Worm (Caenorhabditis elegans) whole organism, midembryonic: Measurements from ENCODE around the gene rpl-29.

Source experiments
- T22C8.4 ChIP-seq: fragments of 200-800 bp; sonication (Bioruptor generic); IDR thresholded peaks from 2 replicates; pipeline ENCODE4 v1.3.6; 2022; ENCODE audit warnings: missing genetic modification characterization, missing compliant biosample characterization
- cog-1 ChIP-seq: sonication (generic microtip); optimal IDR thresholded peaks from 2 replicates; lab custom pipeline; 2016; ENCODE audit warnings: missing genetic modification characterization, missing compliant biosample characterization
- flt-1 ChIP-seq: fragments of 200-800 bp; sonication (Bioruptor generic); IDR thresholded peaks from 2 replicates; pipeline ENCODE4 v1.3.6; 2022; ENCODE audit warnings: missing genetic modification characterization, missing compliant biosample characterization
- klf-2 ChIP-seq: fragments of 200-800 bp; sonication (Bioruptor generic); conservative IDR thresholded peaks from 2 replicates; pipeline ENCODE4 v1.3.6; 2022; ENCODE audit warnings: missing genetic modification reagents, missing genetic modification characterization, missing compliant biosample characterization
- med-1 ChIP-seq: sonication (generic microtip); optimal IDR thresholded peaks from 2 replicates; lab custom pipeline; 2017; ENCODE audit warnings: missing genetic modification characterization, mild to moderate bottlenecking, missing compliant biosample characterization, antibody characterized with exemption, missing genetic modification reagents; ENCODE audit not compliant: insufficient read depth
- ref-1 ChIP-seq: fragments of 200-800 bp; sonication (Bioruptor generic); conservative IDR thresholded peaks from 2 replicates; pipeline ENCODE4 v1.3.6; 2022; ENCODE audit warnings: missing genetic modification reagents, missing genetic modification characterization, missing compliant biosample characterization
- tab-1 ChIP-seq: fragments of 200-800 bp; sonication (Bioruptor generic); IDR thresholded peaks from 2 replicates; pipeline ENCODE4 v1.3.6; 2022; ENCODE audit warnings: missing genetic modification characterization, missing compliant biosample characterization
- ztf-23 ChIP-seq: fragments of 200-800 bp; sonication (Bioruptor generic); IDR thresholded peaks from 2 replicates; pipeline ENCODE4 v1.3.6; 2022; ENCODE audit warnings: missing genetic modification reagents, missing genetic modification characterization, missing compliant biosample characterization
- ztf-29 ChIP-seq: fragments of 200-800 bp; sonication (Bioruptor generic); IDR thresholded peaks from 2 replicates; pipeline ENCODE4 v1.3.6; 2022; ENCODE audit warnings: missing genetic modification reagents, missing genetic modification characterization, missing compliant biosample characterization

Gene rpl-29

DNA sequence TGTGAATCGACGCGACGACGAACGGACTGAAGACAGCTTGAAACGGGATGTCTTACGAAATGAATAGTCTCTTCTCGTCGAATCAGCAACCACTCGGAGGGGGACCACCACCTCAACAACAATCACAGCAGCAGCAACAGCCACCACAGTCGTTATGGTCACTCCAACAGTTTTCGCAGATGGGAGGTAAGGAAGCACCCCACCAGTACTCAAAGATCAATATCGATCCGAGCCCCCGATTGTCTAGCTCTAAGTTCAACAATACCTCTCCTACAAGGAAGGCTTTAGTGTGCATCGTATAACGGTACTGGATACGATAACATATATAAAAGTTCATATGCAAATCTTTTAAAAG lies 6.1 kb downstream of the rpl-29 start:
- TF ChIP-seq cog-1 (tag; lab: Kevin White, UChicago) (no peak), ztf-23 (GFP tag; lab: Robert Waterston, UW) (no peak), med-1 (no peak), T22C8.4 (GFP tag; lab: Robert Waterston, UW) (no peak), flt-1 (GFP tag; lab: Robert Waterston, UW) (no peak), ztf-29 (GFP tag; lab: Robert Waterston, UW) (no peak), klf-2 (GFP tag; lab: Robert Waterston, UW) (no peak)

DNA sequence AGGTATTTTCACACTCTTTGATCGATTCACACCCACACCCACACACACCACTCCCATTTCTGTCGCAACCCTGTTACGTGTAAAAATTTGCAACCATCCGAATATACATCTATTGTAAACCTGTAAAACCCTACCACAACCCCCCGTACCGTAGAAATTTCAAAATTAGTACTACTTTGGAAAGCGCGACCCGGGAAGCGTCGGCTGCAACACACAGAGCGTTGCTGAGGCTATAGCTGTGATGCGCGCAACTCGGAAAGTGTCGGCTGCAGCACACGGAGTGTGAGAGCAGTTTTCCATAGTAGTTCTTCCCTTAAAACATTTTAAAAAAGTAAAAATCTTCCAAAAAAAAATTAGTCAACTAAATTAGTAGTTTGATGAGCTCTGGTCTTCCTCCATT lies 11.1 kb downstream of the rpl-29 start:
- 0 out of 2 replicates have a peak, but pooled peaks have one; percentile 10 for TF ChIP-seq ztf-23 (GFP tag; lab: Robert Waterston, UW)
- no peak for TF ChIP-seq T22C8.4 (GFP tag; lab: Robert Waterston, UW)
- TF ChIP-seq med-1: no peak
- no peak for TF ChIP-seq tab-1 (GFP tag; lab: Robert Waterston, UW)
- no peak for TF ChIP-seq flt-1 (GFP tag; lab: Robert Waterston, UW)
- no peak for TF ChIP-seq klf-2 (GFP tag; lab: Robert Waterston, UW)
- 0 out of 2 replicates have a peak, but pooled peaks have one; percentile 17 for TF ChIP-seq ref-1 (GFP tag; lab: Robert Waterston, UW)
- TF ChIP-seq cog-1 (tag; lab: Kevin White, UChicago): no peak

DNA sequence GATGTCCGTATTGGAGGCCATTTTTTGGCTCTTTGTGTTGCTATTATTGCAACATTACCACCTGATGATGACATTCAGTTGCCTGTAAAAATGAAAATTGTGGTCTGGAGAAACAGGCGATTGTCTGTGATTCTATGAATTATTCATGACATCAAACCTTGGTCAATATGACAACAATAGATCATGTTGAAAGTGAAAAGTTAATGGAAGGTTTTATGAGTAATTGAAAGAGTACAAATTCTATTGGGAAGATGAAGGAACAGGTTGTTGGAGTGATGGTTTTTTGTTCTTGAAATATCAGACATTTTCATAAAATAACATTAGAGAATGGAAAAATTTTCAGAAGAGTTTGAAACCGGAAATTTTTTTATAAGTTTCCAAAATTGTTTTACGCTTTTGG lies 20.7 kb downstream of the rpl-29 start, which contains the start of gene Y37A1A.3:
Gene Y37A1A.3, minus strand, starts transcription at position 101 of the 400 bp plus-strand sequence.
- no peak for TF ChIP-seq ztf-29 (GFP tag; lab: Robert Waterston, UW)
- TF ChIP-seq ztf-23 (GFP tag; lab: Robert Waterston, UW): no peak
- no peak for TF ChIP-seq T22C8.4 (GFP tag; lab: Robert Waterston, UW)
- TF ChIP-seq flt-1 (GFP tag; lab: Robert Waterston, UW): no peak
- TF ChIP-seq tab-1 (GFP tag; lab: Robert Waterston, UW): no peak
- TF ChIP-seq cog-1 (tag; lab: Kevin White, UChicago): no peak
- no peak for TF ChIP-seq med-1
- TF ChIP-seq klf-2 (GFP tag; lab: Robert Waterston, UW): no peak
- no peak for TF ChIP-seq ref-1 (GFP tag; lab: Robert Waterston, UW)

DNA sequence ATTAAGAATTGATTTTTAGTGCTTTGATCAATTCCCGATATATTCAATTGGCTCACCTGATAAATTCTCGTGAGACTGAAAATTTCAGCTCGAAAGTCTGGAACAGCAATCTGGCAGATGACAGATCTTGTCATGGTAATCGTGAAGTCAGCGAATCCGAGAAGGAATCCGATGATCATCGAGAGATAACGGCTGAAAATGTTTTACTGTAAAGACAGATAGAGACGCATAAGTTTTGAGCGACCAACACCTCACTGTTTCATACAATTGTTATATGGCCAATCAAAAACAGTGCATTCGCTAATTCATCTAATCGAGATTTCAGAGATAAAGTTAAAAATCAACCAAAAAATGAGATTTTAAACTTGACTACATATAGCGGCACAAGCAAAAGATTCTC lies 24.3 kb downstream of the rpl-29 start:
- TF ChIP-seq cog-1 (tag; lab: Kevin White, UChicago) (no peak), ztf-29 (GFP tag; lab: Robert Waterston, UW) (no peak), tab-1 (GFP tag; lab: Robert Waterston, UW) (no peak)

DNA sequence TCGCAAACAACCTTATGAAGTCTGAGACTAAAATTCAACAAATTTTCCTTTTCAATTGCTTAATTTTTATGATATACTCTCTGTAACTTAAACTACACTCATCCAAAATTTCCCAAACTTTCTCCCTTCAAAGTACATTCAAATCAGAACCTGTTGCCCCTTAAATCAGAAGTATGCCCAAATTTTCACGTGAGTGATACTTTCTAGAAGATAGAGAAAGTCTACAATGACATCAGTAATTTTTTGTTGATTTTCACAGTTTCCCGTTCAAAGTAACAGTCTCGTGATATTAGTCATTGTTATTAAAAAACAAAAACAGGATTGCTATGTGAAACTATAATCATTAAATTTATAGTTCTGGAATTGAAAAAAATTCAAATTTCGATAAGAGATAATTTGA lies 28.9 kb downstream of the rpl-29 start:
- TF ChIP-seq ztf-29 (GFP tag; lab: Robert Waterston, UW): no peak
- TF ChIP-seq cog-1 (tag; lab: Kevin White, UChicago): no peak

DNA sequence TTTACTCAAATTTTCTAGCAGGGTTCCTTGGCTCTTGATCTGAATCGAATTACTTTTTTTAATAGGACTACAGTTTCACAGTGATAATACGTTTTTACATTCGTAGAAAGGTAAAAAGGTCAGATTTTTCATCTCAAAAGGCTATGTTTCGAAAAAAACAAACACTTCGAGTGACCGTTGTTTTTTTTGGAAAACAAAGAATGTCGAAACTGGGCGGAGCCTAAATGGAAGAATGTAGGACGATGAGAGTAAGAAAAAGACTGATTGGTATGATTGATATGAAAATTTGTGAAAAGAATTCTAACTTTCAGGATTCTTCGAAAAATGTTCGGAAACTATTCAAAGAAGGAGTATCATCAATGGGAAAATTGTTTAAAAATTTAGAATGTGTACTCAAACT lies 30.9 kb downstream of the rpl-29 start, which contains the start of gene Y37A1A.2:
Gene Y37A1A.2, minus strand, starts transcription at position 101 of the 400 bp plus-strand sequence.
- TF ChIP-seq ztf-29 (GFP tag; lab: Robert Waterston, UW) (no peak), flt-1 (GFP tag; lab: Robert Waterston, UW) (no peak), T22C8.4 (GFP tag; lab: Robert Waterston, UW) (no peak), cog-1 (tag; lab: Kevin White, UChicago) (no peak), klf-2 (GFP tag; lab: Robert Waterston, UW) (no peak), tab-1 (GFP tag; lab: Robert Waterston, UW) (no peak), ref-1 (GFP tag; lab: Robert Waterston, UW) (no peak), med-1 (no peak), ztf-23 (GFP tag; lab: Robert Waterston, UW) (no peak)

DNA sequence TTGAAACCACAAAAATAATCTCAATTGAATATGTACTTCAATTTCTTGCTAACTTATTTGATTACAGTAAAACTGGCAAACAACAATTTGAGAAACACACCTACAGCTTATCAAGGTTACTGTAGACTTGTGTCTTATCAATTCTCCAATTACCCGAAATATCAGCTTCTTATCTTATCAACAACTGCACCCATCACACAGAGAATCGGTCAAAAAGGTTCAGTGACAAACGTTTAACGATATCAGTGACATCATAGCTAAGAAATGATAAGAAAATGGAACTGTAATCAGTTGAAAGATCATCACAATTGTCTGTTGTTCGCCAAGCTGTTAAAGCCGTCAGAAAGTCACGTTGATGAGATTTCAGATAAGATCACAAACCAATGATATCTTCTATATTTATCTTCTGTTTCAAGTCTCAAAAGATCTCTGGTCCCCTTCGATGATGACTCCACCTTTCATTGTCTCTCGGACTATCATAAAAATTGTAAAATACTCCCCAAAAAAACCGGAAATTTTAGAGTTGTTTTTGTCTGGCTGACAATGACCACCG lies 37.3 kb downstream of the rpl-29 start:
- TF ChIP-seq T22C8.4 (GFP tag; lab: Robert Waterston, UW): no peak

DNA sequence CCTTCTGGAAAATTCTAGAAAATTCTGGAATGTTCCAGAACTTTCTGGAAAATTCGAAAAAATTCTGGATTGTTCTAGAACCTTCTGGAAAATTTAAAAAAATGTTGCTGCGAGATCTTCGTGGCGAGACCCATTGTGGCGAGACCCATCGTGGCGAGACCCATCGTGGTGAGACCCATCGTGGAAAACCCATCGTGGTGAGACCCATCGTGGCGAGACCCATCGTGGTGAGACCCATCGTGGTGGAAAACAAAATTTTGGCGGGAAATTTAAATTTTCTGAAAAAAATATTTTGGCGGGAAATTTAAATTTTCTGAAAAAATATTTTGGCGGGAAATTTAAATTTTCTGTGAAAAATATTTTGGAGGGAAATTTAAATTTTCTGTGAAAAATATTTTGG lies 40.3 kb downstream of the rpl-29 start:
- TF ChIP-seq ztf-29 (GFP tag; lab: Robert Waterston, UW) (peak; percentile 48; the same call in 1 of the 2 replicates), ztf-23 (GFP tag; lab: Robert Waterston, UW) (peak; percentile 81; the same call in 1 of the 2 replicates), klf-2 (GFP tag; lab: Robert Waterston, UW) (peak; percentile 52)

DNA sequence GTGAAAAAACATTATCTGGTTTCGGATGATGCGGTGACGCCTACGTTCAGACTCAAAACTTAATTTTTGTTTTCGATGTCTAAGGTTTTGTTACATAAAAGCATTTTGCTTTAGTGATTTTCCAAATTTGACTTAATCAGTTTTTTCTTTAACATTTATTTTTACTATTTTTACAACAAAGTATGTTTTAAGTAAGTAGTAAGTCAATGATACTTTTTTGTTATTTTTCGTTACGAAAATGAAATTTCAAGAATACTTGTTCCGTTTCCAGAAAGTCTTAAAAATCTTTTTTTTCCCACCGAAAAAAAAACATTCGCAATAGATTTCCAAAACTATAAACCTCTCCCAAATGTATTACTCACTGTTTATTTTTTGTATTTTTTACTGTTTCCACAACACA lies 45.6 kb downstream of the rpl-29 start:
- TF ChIP-seq ztf-29 (GFP tag; lab: Robert Waterston, UW) (no peak), tab-1 (GFP tag; lab: Robert Waterston, UW) (no peak), klf-2 (GFP tag; lab: Robert Waterston, UW) (no peak), ref-1 (GFP tag; lab: Robert Waterston, UW) (no peak), flt-1 (GFP tag; lab: Robert Waterston, UW) (no peak), cog-1 (tag; lab: Kevin White, UChicago) (no peak), ztf-23 (GFP tag; lab: Robert Waterston, UW) (no peak), T22C8.4 (GFP tag; lab: Robert Waterston, UW) (no peak)
